Worm (Caenorhabditis elegans) whole organism, L1 larva: Measurements from ENCODE around the gene sulp-5.

Experiments used
- egl-27 ChIP-seq, 2 experiments: fragments of 150-350 bp in 1 of 2; sonication (generic microtip); optimal IDR thresholded peaks; 3 replicates each; lab custom pipeline; 2017 to 2018; ENCODE audit warnings: missing biosample characterization in 2 of 2, missing genetic modification characterization in 2 of 2, missing genetic modification reagents in 2 of 2
- nhr-76 ChIP-seq: sonication (generic microtip); optimal IDR thresholded peaks from 2 replicates; lab custom pipeline; 2017; ENCODE audit warnings: missing biosample characterization, missing genetic modification characterization

ce11 chrV:11858299-11858698, 21.5 kb upstream of the sulp-5 start:
- TF ChIP-seq nhr-76 (tag; lab: Kevin White, UChicago) = no peak
- no peak for TF ChIP-seq egl-27 (tag; optimal IDR thresholded peaks at IDR 0.05; lab: Kevin White, UChicago)
